Fruit fly (Drosophila melanogaster): ENCODE results near the gene Tsp.

Tsp gene

dm6 chr2L:6698387-6698786 is 10.5 kb downstream of the Tsp start (continued):
- TF ChIP-seq pum (GFP tag; optimal IDR thresholded peaks at IDR 0.05): peak; percentile 38
- TF ChIP-seq prd (optimal IDR thresholded peaks at IDR 0.05): no peak
- peak; percentile 87 for TF ChIP-seq prd (GFP tag; IDR thresholded peaks at IDR 0.05)
- peak; percentile 50 for TF ChIP-seq CG8924 (tag; optimal IDR thresholded peaks at IDR 0.05)
- no peak for TF ChIP-seq sr (GFP tag; IDR thresholded peaks at IDR 0.05)
- no peak for TF ChIP-seq CG13894 (tag; optimal IDR thresholded peaks at IDR 0.05)
- no peak for TF ChIP-seq YL-1 (GFP tag; optimal IDR thresholded peaks at IDR 0.05)
- TF ChIP-seq kah (GFP tag; optimal IDR thresholded peaks at IDR 0.05): no peak
- peak; percentile 62; the same call in 1 of the 3 replicates for TF ChIP-seq Mrtf (GFP tag; IDR thresholded peaks at IDR 0.05)
- TF ChIP-seq crol (GFP tag; IDR thresholded peaks at IDR 0.05): no peak
- peak; percentile 75; the same call in 1 of the 3 replicates for TF ChIP-seq CG34422 (GFP tag; IDR thresholded peaks at IDR 0.05)
- peak; percentile 70 for TF ChIP-seq CG1603 (tag; optimal IDR thresholded peaks at IDR 0.05)
- peak; percentile 14 to 57 for TF ChIP-seq chif (GFP tag; optimal IDR thresholded peaks at IDR 0.05)
- TF ChIP-seq croc (GFP tag; conservative IDR thresholded peaks at IDR 0.05): no peak
- peak; percentile 49 for TF ChIP-seq CG30403 (GFP tag; optimal IDR thresholded peaks at IDR 0.05)
- TF ChIP-seq knrl (GFP tag; IDR thresholded peaks at IDR 0.05; ENCODE audit: partially characterized antibody): no peak
- TF ChIP-seq MBD-R2 (GFP tag; IDR thresholded peaks at IDR 0.05): no peak
- TF ChIP-seq Med (GFP tag): peak; percentile 84
- TF ChIP-seq bowl (GFP tag; IDR thresholded peaks at IDR 0.05): no peak
- no peak for TF ChIP-seq bigmax (GFP tag; optimal IDR thresholded peaks at IDR 0.05)
- TF ChIP-seq CG17612 (GFP tag; IDR thresholded peaks at IDR 0.05): no peak
- TF ChIP-seq esg (GFP tag; conservative IDR thresholded peaks at IDR 0.05): peak; percentile 54

DNA sequence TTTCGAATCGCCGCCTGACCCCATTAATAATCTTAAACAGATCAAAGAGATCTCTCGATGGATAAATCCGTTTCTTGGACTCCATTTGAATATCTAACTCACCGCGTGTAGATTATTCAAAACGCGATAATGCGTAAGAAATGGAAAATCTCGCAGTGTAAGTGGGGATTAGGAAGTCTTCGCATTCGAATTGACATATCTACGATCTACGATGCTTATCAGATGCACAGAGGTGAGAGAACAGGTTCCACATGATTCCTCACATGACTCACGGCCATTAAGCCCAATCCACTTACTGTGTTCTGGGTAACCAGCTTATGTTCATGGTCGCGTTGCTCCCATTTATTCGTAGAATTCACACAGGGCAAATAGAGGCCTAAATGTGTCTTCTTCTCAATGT is 12.7 kb downstream of the Tsp start:
- TF ChIP-seq Hand (GFP tag; optimal IDR thresholded peaks at IDR 0.05) (no peak), emc (GFP tag; optimal IDR thresholded peaks at IDR 0.05) (no peak), CG15601 (tag; optimal IDR thresholded peaks at IDR 0.05) (no peak), al (GFP tag; IDR thresholded peaks at IDR 0.05) (no peak), E2f2 (GFP tag; IDR thresholded peaks at IDR 0.05) (no peak), mirr (GFP tag; optimal IDR thresholded peaks at IDR 0.05) (no peak), CG43689 (GFP tag; IDR thresholded peaks at IDR 0.05) (no peak), Stat92E (GFP tag; optimal IDR thresholded peaks at IDR 0.05) (peak in 1 of 3 experiments; percentile 79), gcm2 (GFP tag; optimal IDR thresholded peaks at IDR 0.05) (no peak), CG16815 (GFP tag; optimal IDR thresholded peaks at IDR 0.05) (no peak), oc (tag; optimal IDR thresholded peaks at IDR 0.05) (peak; percentile 43), CG17359 (tag; optimal IDR thresholded peaks at IDR 0.05) (no peak), Kr (GFP tag; optimal IDR thresholded peaks at IDR 0.05) (no peak), CG6254 (GFP tag; optimal IDR thresholded peaks at IDR 0.05) (no peak), sim (GFP tag; IDR thresholded peaks at IDR 0.05) (no peak), grn (GFP tag; optimal IDR thresholded peaks at IDR 0.05) (peak; percentile 94), CG10147 (GFP tag; optimal IDR thresholded peaks at IDR 0.05) (no peak), psq (GFP tag; optimal IDR thresholded peaks at IDR 0.05) (no peak), CG32532 (GFP tag; IDR thresholded peaks at IDR 0.05) (no peak)
